Fruit fly (Drosophila melanogaster): ENCODE data around the gene tty.

Gene tty

dm6 chrX:21373659-21374426 lies 34.4 kb upstream of the tty start, which contains the start of gene slgA (continued):
- TF ChIP-seq vfl (GFP tag; optimal IDR thresholded peaks at IDR 0.05) (no peak), knrl (GFP tag; IDR thresholded peaks at IDR 0.05; ENCODE audit: partially characterized antibody) (peak; percentile 70; the same call in 2 of the 3 replicates), CG1233 (GFP tag; optimal IDR thresholded peaks at IDR 0.05) (no peak), CG12071 (GFP tag; optimal IDR thresholded peaks at IDR 0.05) (peak; percentile 21), Scr (GFP tag; IDR thresholded peaks at IDR 0.05; ENCODE audit: partially characterized antibody) (peak; percentile 72; the same call in 1 of the 2 replicates), Adf1 (GFP tag; IDR thresholded peaks at IDR 0.05) (no peak), Ssrp (tag; optimal IDR thresholded peaks at IDR 0.05) (no peak), croc (GFP tag; conservative IDR thresholded peaks at IDR 0.05) (no peak), CG15011 (GFP tag; optimal IDR thresholded peaks at IDR 0.05) (no peak), Ptx1 (GFP tag; IDR thresholded peaks at IDR 0.05) (peak; percentile 7; the same call in 1 of the 2 replicates), ken (GFP tag; IDR thresholded peaks at IDR 0.05) (peak; percentile 57; the same call in 2 of the 3 replicates), ATbp (GFP tag; optimal IDR thresholded peaks at IDR 0.05) (no peak), tio (GFP tag; optimal IDR thresholded peaks at IDR 0.05) (no peak), CG2199 (GFP tag; IDR thresholded peaks at IDR 0.05) (no peak), D19B (GFP tag; optimal IDR thresholded peaks at IDR 0.05) (no peak), Atf-2 (GFP tag; optimal IDR thresholded peaks at IDR 0.05) (no peak), CG13123 (GFP tag; optimal IDR thresholded peaks at IDR 0.05) (no peak), CG8290 (GFP tag; optimal IDR thresholded peaks at IDR 0.05) (peak; percentile 61), CG8290 (tag; optimal IDR thresholded peaks at IDR 0.05) (peak; percentile 18 to 83), Ada2b (GFP tag; IDR thresholded peaks at IDR 0.05) (no peak), CG1832 (GFP tag; optimal IDR thresholded peaks at IDR 0.05) (peak; percentile 77), Max (GFP tag; optimal IDR thresholded peaks at IDR 0.05) (peak; percentile 2), CG3163 (GFP tag; optimal IDR thresholded peaks at IDR 0.05) (peak; percentile 4), Ravus (GFP tag; IDR thresholded peaks at IDR 0.05) (no peak), ERR (GFP tag; optimal IDR thresholded peaks at IDR 0.05) (peak; percentile 28), Hey (tag; optimal IDR thresholded peaks at IDR 0.05) (no peak), slou (GFP tag; optimal IDR thresholded peaks at IDR 0.05) (no peak), pzg (GFP tag; optimal IDR thresholded peaks at IDR 0.05) (peak; percentile 86), nerfin-1 (tag; optimal IDR thresholded peaks at IDR 0.05) (no peak), pnt (GFP tag; optimal IDR thresholded peaks at IDR 0.05) (no peak), CG17829 (tag; optimal IDR thresholded peaks at IDR 0.05) (no peak), CG16813 (GFP tag; IDR thresholded peaks at IDR 0.05; ENCODE audit: partially characterized antibody) (peak; percentile 75), CG10565 (GFP tag; optimal IDR thresholded peaks at IDR 0.05) (no peak), Dip2 (GFP tag; IDR thresholded peaks at IDR 0.05) (no peak), CG10209 (GFP tag; optimal IDR thresholded peaks at IDR 0.05) (peak; percentile 0), Rx (GFP tag; IDR thresholded peaks at IDR 0.05) (no peak), CG12236 (GFP tag; optimal IDR thresholded peaks at IDR 0.05) (no peak), eve (GFP tag; optimal IDR thresholded peaks at IDR 0.05) (peak in 1 of 2 experiments; percentile 54), insv (GFP tag; optimal IDR thresholded peaks at IDR 0.05) (no peak), CG12155 (GFP tag; optimal IDR thresholded peaks at IDR 0.05) (peak; percentile 18), Spps (tag; optimal IDR thresholded peaks at IDR 0.05) (no peak), CG17186 (GFP tag; optimal IDR thresholded peaks at IDR 0.05) (peak; percentile 16), CG17568 (GFP tag; optimal IDR thresholded peaks at IDR 0.05) (no peak), dati (GFP tag; IDR thresholded peaks at IDR 0.05) (no peak), corto (GFP tag; optimal IDR thresholded peaks at IDR 0.05) (no peak), CG6654 (GFP tag; optimal IDR thresholded peaks at IDR 0.05) (no peak), fu2 (GFP tag; optimal IDR thresholded peaks at IDR 0.05) (no peak), CG10543 (GFP tag; optimal IDR thresholded peaks at IDR 0.05) (peak; percentile 42), CG11695 (GFP tag; IDR thresholded peaks at IDR 0.05) (no peak), CG11560 (tag; IDR thresholded peaks at IDR 0.05) (no peak)
